Worm (Caenorhabditis elegans): ENCODE data around the gene Y67D8C.6.
A peak's percentile ranks its signal among the peaks of the same experiment; 100 is the strongest.

Gene Y67D8C.6

ce11 chrIV:3062936-3063439 is at the start of gene Y67D8C.6:
Gene Y67D8C.6 (minus strand): TSS chrIV:3063389.
- no peak for TF ChIP-seq unc-30 (tag; optimal IDR thresholded peaks at IDR 0.05)
- TF ChIP-seq fkh-8 (tag; optimal IDR thresholded peaks at IDR 0.05) = no peak
- TF ChIP-seq nhr-77 (tag; optimal IDR thresholded peaks at IDR 0.05) = no peak
- TF ChIP-seq nhr-12 (tag; optimal IDR thresholded peaks at IDR 0.05) = no peak
- TF ChIP-seq unc-62 (GFP tag; optimal IDR thresholded peaks at IDR 0.05) = no peak
- no peak for TF ChIP-seq sox-4 (tag; optimal IDR thresholded peaks at IDR 0.05)
- TF ChIP-seq pag-3 (tag; optimal IDR thresholded peaks at IDR 0.05; ENCODE audit: borderline replicate concordance, insufficient read depth) = no peak
- TF ChIP-seq dpl-1 (GFP tag; optimal IDR thresholded peaks at IDR 0.05) = no peak
- TF ChIP-seq nhr-71 (tag; optimal IDR thresholded peaks at IDR 0.05) = no peak
- TF ChIP-seq nhr-11 (tag; optimal IDR thresholded peaks at IDR 0.05) = no peak

DNA sequence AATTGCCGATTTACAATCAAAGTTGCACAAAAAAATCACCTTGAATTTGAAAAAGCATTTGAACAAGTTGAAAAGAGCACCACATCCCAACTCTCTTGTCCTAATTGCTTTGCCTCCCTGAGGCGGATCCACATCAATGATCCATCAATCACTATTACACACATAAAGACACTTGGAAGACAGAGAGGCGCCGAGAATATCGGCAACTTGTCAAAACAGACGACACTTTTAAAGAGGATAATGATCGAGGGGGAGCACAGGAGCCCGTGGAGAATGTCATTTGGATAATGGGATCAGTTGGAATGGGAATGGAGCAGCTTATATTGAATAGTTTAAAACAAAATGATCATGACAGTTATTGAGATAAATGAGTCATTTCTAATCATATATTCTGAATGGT is 38.0 kb upstream of the Y67D8C.6 start:
- TF ChIP-seq rnt-1 (tag; optimal IDR thresholded peaks at IDR 0.05) (peak; percentile 39), nhr-12 (tag; optimal IDR thresholded peaks at IDR 0.05) (no peak), pag-3 (tag; optimal IDR thresholded peaks at IDR 0.05; ENCODE audit: borderline replicate concordance, insufficient read depth) (no peak)

ce11 chrIV:3097019-3097418 is 33.8 kb upstream of the Y67D8C.6 start:
- TF ChIP-seq nhr-85 (tag) (peak; percentile 53), ceh-8 (GFP tag; optimal IDR thresholded peaks at IDR 0.05) (no peak), lin-14 (GFP tag; optimal IDR thresholded peaks at IDR 0.05) (peak; percentile 69), blmp-1 (tag; optimal IDR thresholded peaks at IDR 0.05) (no peak), ets-5 (GFP tag; IDR thresholded peaks at IDR 0.05) (no peak), unc-86 (tag; optimal IDR thresholded peaks at IDR 0.05) (no peak), ceh-88 (GFP tag; IDR thresholded peaks at IDR 0.05) (no peak), zag-1 (tag; optimal IDR thresholded peaks at IDR 0.05) (no peak), rnt-1 (tag; optimal IDR thresholded peaks at IDR 0.05) (peak; percentile 3)

- TF ChIP-seq zag-1 (tag; optimal IDR thresholded peaks at IDR 0.05) = no peak
- no peak for TF ChIP-seq efl-1 (optimal IDR thresholded peaks at IDR 0.05)
- TF ChIP-seq efl-1 (GFP tag; optimal IDR thresholded peaks at IDR 0.05 in 1 of 2) = peak in 1 of 2 experiments; percentile 92
- peak; percentile 53 for TF ChIP-seq ces-1 (GFP tag; optimal IDR thresholded peaks at IDR 0.05)
These were observed 32.9 kb upstream of the Y67D8C.6 start for ce11 chrIV:3095995-3096544.

DNA sequence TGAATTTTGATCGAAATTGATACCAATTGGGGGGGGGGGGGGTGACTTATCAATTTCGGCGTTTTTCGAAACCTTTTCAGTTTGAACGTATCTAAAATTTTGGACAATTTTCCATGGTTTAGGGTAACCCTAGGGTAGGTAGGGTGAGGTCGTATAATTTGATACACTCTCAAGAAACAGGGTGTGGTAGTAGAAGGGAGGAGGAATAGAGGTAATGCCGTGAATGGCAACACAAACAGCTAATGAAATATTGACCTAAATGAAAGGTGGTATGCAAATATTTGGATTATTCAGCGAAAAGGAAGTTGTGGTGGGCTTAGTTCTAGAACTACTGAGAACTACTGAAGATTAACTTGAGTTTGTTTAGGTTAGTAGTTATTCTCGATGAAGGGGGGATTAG is 29.8 kb upstream of the Y67D8C.6 start:
- TF ChIP-seq lin-13 (GFP tag; optimal IDR thresholded peaks at IDR 0.05) (no peak), C04F5.9 (tag; optimal IDR thresholded peaks at IDR 0.05) (no peak), lin-14 (GFP tag; optimal IDR thresholded peaks at IDR 0.05) (no peak), aha-1 (tag; optimal IDR thresholded peaks at IDR 0.05) (no peak), lin-35 (GFP tag; optimal IDR thresholded peaks at IDR 0.05) (no peak), hpl-2 (GFP tag; optimal IDR thresholded peaks at IDR 0.05) (no peak), pag-3 (tag; optimal IDR thresholded peaks at IDR 0.05; ENCODE audit: borderline replicate concordance, insufficient read depth) (no peak), ceh-90 (tag; optimal IDR thresholded peaks at IDR 0.05) (no peak)

ce11 chrIV:3091112-3091511 is 27.9 kb upstream of the Y67D8C.6 start:
- no peak for TF ChIP-seq ztf-4 (tag; optimal IDR thresholded peaks at IDR 0.05)
- no peak for TF ChIP-seq ceh-8 (GFP tag; optimal IDR thresholded peaks at IDR 0.05)
- no peak for TF ChIP-seq nhr-84 (tag; optimal IDR thresholded peaks at IDR 0.05)

ce11 chrIV:3089611-3090010 is 26.4 kb upstream of the Y67D8C.6 start:
- TF ChIP-seq C16A3.4 (tag; optimal IDR thresholded peaks at IDR 0.05) = no peak
- TF ChIP-seq sptf-1 (tag; optimal IDR thresholded peaks at IDR 0.05) = no peak
- TF ChIP-seq nhr-19 (GFP tag; conservative IDR thresholded peaks at IDR 0.05) = no peak
- TF ChIP-seq nhr-20 (tag; optimal IDR thresholded peaks at IDR 0.05) = no peak
- TF ChIP-seq nhr-77 (tag; optimal IDR thresholded peaks at IDR 0.05) = no peak
- TF ChIP-seq snpc-4 (tag; optimal IDR thresholded peaks at IDR 0.05) = no peak
- TF ChIP-seq egl-13 (tag; optimal IDR thresholded peaks at IDR 0.05) = no peak
- TF ChIP-seq efl-1 (optimal IDR thresholded peaks at IDR 0.05) = no peak
- no peak for TF ChIP-seq efl-1 (GFP tag; optimal IDR thresholded peaks at IDR 0.05 in 1 of 2)
- no peak for TF ChIP-seq hlh-17 (GFP tag; optimal IDR thresholded peaks at IDR 0.05; ENCODE audit: borderline replicate concordance)
- no peak for TF ChIP-seq ceh-82 (tag; optimal IDR thresholded peaks at IDR 0.05)
- TF ChIP-seq lin-15B (tag; optimal IDR thresholded peaks at IDR 0.05) = no peak
- TF ChIP-seq zag-1 (tag; optimal IDR thresholded peaks at IDR 0.05) = no peak
- no peak for TF ChIP-seq ceh-63 (GFP tag; optimal IDR thresholded peaks at IDR 0.05)
- no peak for TF ChIP-seq lin-13 (GFP tag; optimal IDR thresholded peaks at IDR 0.05)
- TF ChIP-seq rnt-1 (tag; optimal IDR thresholded peaks at IDR 0.05) = no peak
- TF ChIP-seq Y116A8C.19 (tag; optimal IDR thresholded peaks at IDR 0.05; ENCODE audit: borderline replicate concordance) = no peak
